Worm (Caenorhabditis elegans): ENCODE data around the gene ZC302.3.

Gene ZC302.3

DNA sequence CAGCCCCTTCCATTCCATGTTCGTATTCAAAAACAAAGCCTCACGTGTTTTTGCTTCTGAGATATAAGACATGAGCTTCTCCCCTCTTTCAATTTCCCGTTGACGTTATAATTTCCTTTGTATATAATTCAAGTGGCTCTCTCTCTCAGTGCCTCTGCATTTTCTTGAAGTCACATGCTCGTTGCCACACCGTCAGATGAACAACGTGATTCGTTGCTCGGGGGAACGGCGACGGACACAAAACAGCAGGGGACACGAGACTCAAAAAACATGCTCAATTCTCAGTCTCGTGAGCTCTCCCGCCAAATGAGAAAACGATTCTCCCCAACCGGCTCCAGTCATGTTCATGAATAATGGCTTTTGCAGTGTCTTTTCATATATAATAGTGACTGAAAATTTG lies 32.9 kb downstream of the ZC302.3 start:
- TF ChIP-seq tab-1 (GFP tag; IDR thresholded peaks at IDR 0.05) = no peak
- TF ChIP-seq T22C8.4 (GFP tag; IDR thresholded peaks at IDR 0.05) = no peak
- TF ChIP-seq flt-1 (GFP tag; IDR thresholded peaks at IDR 0.05) = no peak

DNA sequence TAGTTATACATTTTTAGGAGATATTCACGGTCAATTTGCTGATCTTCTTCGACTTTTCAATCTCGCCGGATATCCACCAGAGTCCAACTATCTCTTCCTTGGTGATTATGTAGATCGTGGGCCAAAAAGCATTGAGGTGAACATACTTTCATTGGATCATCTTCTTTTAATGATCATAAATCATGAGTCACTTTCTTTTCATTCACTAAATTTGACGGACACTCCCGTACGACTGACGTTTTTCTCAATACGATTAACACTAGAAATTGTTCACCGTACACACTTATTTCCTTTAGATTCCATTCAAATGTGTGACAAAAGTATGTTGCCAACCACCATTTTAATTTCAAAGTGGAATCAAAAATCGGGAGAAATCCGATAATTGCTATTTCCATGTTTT lies 38.3 kb downstream of the ZC302.3 start:
- no peak for TF ChIP-seq ztf-23 (GFP tag; IDR thresholded peaks at IDR 0.05)
- TF ChIP-seq med-1 (GFP tag; optimal IDR thresholded peaks at IDR 0.05; ENCODE audit: insufficient read depth) = no peak
- no peak for TF ChIP-seq klf-2 (GFP tag; conservative IDR thresholded peaks at IDR 0.05)

DNA sequence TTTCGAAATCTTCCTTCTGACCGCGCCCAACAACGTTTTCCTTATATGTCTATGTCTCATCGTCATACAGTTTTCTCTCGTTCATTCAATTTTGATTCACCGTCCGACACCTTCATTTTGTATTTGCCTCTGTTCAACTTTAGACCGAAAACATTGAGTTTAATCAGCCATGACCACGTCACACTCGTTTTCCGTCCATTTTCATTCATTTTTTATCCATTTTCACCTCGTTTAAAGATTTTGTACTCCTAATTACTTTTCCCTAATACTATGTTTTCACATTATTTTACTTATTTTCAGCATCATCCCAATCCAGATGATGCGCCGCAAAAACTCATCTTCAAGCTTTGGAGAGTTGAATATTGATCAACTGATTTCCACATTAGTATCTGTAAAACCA lies 39.0 kb downstream of the ZC302.3 start, which contains the start of gene pph-1:
pph-1 (plus strand) TSS at position 301 of the 400 bp plus-strand sequence.
- TF ChIP-seq tab-1 (GFP tag; IDR thresholded peaks at IDR 0.05) (no peak), ztf-29 (GFP tag; IDR thresholded peaks at IDR 0.05) (no peak), med-1 (GFP tag; optimal IDR thresholded peaks at IDR 0.05; ENCODE audit: insufficient read depth) (no peak), ztf-23 (GFP tag; IDR thresholded peaks at IDR 0.05) (no peak), flt-1 (GFP tag; IDR thresholded peaks at IDR 0.05) (no peak), cog-1 (tag; optimal IDR thresholded peaks at IDR 0.05) (no peak), T22C8.4 (GFP tag; IDR thresholded peaks at IDR 0.05) (no peak), klf-2 (GFP tag; conservative IDR thresholded peaks at IDR 0.05) (no peak), ref-1 (GFP tag; conservative IDR thresholded peaks at IDR 0.05) (no peak)

DNA sequence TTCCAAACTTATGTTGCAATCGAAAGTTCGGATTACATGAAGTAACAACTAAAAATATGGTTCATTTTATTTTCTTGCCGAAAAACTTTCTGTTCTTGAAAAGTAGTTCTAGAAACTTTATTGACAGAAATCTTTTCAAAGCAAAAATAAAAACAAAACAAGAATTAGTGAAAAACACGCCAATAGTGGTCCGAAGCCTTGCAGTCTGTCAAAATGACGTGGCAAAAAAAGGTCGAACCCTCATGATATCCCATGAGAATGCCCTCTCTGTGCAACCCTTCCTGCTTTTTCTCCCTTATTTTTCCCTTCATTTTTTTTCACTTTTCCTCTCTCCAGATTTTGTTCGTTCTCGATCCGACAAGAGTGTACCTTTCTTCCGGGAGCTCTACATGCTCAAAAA lies 42.1 kb downstream of the ZC302.3 start:
- no peak for TF ChIP-seq ztf-29 (GFP tag; IDR thresholded peaks at IDR 0.05)
- TF ChIP-seq ztf-23 (GFP tag; IDR thresholded peaks at IDR 0.05) = no peak
- TF ChIP-seq tab-1 (GFP tag; IDR thresholded peaks at IDR 0.05) = no peak
- no peak for TF ChIP-seq med-1 (GFP tag; optimal IDR thresholded peaks at IDR 0.05; ENCODE audit: insufficient read depth)
- TF ChIP-seq ref-1 (GFP tag; conservative IDR thresholded peaks at IDR 0.05) = no peak
- TF ChIP-seq cog-1 (tag; optimal IDR thresholded peaks at IDR 0.05) = no peak
- TF ChIP-seq klf-2 (GFP tag; conservative IDR thresholded peaks at IDR 0.05) = no peak
- TF ChIP-seq T22C8.4 (GFP tag; IDR thresholded peaks at IDR 0.05) = no peak
- TF ChIP-seq flt-1 (GFP tag; IDR thresholded peaks at IDR 0.05) = no peak

DNA sequence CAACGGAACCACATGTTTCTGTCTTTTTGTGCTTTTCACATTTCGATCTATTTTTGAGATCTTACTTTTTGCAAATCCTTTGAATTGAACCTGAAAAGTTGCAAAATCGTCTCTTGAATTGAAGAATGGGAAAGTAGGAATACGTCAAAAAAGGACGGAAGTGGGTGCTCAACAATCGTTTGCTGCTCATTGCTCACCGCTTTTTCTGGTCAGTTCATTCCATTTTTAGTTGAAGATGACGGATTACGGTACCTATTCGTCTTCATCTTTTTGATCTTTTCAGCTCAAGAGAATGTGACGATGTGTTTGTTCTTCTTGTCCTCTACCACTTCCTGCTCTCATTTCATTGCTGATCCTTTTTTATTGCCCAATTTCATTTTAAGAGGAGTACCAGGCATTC lies 46.1 kb downstream of the ZC302.3 start, which contains the start of gene C05A2.4:
C05A2.4 (plus strand) TSS at position 301 of the 400 bp plus-strand sequence.
- TF ChIP-seq cog-1 (tag; optimal IDR thresholded peaks at IDR 0.05) = no peak
- no peak for TF ChIP-seq klf-2 (GFP tag; conservative IDR thresholded peaks at IDR 0.05)
- no peak for TF ChIP-seq T22C8.4 (GFP tag; IDR thresholded peaks at IDR 0.05)
- no peak for TF ChIP-seq flt-1 (GFP tag; IDR thresholded peaks at IDR 0.05)

DNA sequence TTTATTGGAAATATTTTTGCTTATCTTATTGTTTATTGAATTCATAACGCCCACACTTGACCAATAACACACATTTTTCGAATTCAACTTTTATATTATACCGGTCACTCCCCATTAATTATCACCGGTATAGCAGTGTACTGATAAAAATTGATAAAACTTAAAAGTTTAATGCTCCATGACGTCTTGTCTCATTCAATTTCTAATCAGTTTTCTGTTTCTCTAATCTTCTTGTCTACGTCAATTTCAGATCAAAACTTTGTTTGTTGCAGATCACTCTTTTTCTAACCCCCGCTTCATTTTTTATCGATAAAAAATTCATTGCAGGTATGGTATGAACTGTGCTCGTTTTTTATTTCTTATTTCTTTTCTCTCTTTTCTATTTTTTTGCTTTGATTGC lies 47.5 kb downstream of the ZC302.3 start:
- no peak for TF ChIP-seq ref-1 (GFP tag; conservative IDR thresholded peaks at IDR 0.05)
- TF ChIP-seq tab-1 (GFP tag; IDR thresholded peaks at IDR 0.05) = no peak
- TF ChIP-seq klf-2 (GFP tag; conservative IDR thresholded peaks at IDR 0.05) = no peak

DNA sequence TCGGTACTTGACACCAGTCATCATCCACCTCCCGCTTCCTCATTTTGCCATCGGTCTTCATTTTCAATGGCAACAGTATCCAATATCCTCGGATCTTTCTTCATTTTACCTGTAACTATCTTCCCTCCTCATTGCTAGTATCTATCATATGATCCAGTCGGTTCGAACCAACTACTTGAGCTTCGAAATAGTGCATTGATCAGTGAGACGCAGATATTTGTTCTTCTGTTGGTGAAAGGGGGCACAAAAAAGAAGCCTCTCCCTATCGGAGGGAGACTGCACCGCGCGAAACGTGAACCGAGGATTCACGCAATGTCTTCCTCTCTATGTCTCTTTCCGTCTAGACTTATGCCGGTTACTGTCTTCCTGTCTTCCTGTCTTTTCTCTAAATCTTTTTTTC lies 49.9 kb downstream of the ZC302.3 start:
- TF ChIP-seq ztf-29 (GFP tag; IDR thresholded peaks at IDR 0.05) = no peak
- no peak for TF ChIP-seq ztf-23 (GFP tag; IDR thresholded peaks at IDR 0.05)
- no peak for TF ChIP-seq T22C8.4 (GFP tag; IDR thresholded peaks at IDR 0.05)
- no peak for TF ChIP-seq ref-1 (GFP tag; conservative IDR thresholded peaks at IDR 0.05)
- no peak for TF ChIP-seq cog-1 (tag; optimal IDR thresholded peaks at IDR 0.05)

Data from whole organism, midembryonic.